Worm (Caenorhabditis elegans) whole organism, L4 larva: ENCODE data around the gene ttr-30.

ENCODE experiments used
- D1046.2 ChIP-seq: fragments of 200-800 bp; sonication (Bioruptor generic); IDR thresholded peaks from 2 replicates; pipeline ENCODE4 v1.3.6; 2022; ENCODE audit warnings: missing genetic modification characterization, missing compliant biosample characterization
- F26F4.8 ChIP-seq: fragments of 200-800 bp; sonication (Bioruptor generic); conservative IDR thresholded peaks from 2 replicates; pipeline ENCODE4 v1.3.6; 2022; ENCODE audit warnings: missing genetic modification characterization, missing compliant biosample characterization
- T20F7.1 ChIP-seq: fragments of 200-800 bp; sonication (Bioruptor generic); optimal IDR thresholded peaks from 2 replicates; lab custom pipeline; 2018; ENCODE audit warnings: mild to moderate bottlenecking, missing genetic modification characterization, missing compliant biosample characterization
- Y48G9A.11 ChIP-seq: fragments of 200-800 bp; sonication (Bioruptor generic); IDR thresholded peaks from 2 replicates; pipeline ENCODE4 v1.3.6; 2022; ENCODE audit warnings: missing genetic modification reagents, missing genetic modification characterization, missing compliant biosample characterization
- Y5F2A.4 ChIP-seq: fragments of 200-800 bp; sonication (Bioruptor generic); optimal IDR thresholded peaks from 2 replicates; lab custom pipeline; 2018; ENCODE audit warnings: mild to moderate bottlenecking, missing genetic modification characterization, missing compliant biosample characterization
- ama-1 ChIP-seq: fragments of 150-350 bp; optimal IDR thresholded peaks from 2 replicates; lab custom pipeline; 2014; ENCODE audit warnings: inconsistent platforms, mixed read lengths
- arid-1 ChIP-seq: fragments of 200-800 bp; sonication (Bioruptor generic); conservative IDR thresholded peaks from 2 replicates; pipeline ENCODE4 v1.3.6; 2022; ENCODE audit warnings: missing genetic modification reagents, missing genetic modification characterization, missing compliant biosample characterization
- attf-4 ChIP-seq: sonication (generic microtip); optimal IDR thresholded peaks from 3 replicates; lab custom pipeline; 2017; ENCODE audit warnings: missing biosample characterization, missing genetic modification characterization
- ceh-32 ChIP-seq: sonication (generic microtip); optimal IDR thresholded peaks from 2 replicates; lab custom pipeline; 2016; ENCODE audit warnings: mild to moderate bottlenecking, missing genetic modification characterization, missing compliant biosample characterization; ENCODE audit not compliant: poor library complexity
- ceh-44 ChIP-seq: fragments of 200-800 bp; sonication (Bioruptor generic); IDR thresholded peaks from 2 replicates; pipeline ENCODE4 v1.3.6; 2022; ENCODE audit warnings: missing genetic modification reagents, missing genetic modification characterization, missing compliant biosample characterization
- dmd-8 ChIP-seq: fragments of 200-800 bp; sonication (Bioruptor generic); IDR thresholded peaks from 2 replicates; pipeline ENCODE4 v1.3.6; 2022; ENCODE audit warnings: missing genetic modification characterization, missing compliant biosample characterization
- dpl-1 ChIP-seq: fragments of 150-350 bp; optimal IDR thresholded peaks from 2 replicates; lab custom pipeline; 2014; ENCODE audit warnings: missing biosample characterization, missing genetic modification reagents, missing genetic modification characterization
- gei-8 ChIP-seq: fragments of 200-800 bp; sonication (Bioruptor generic); optimal IDR thresholded peaks from 2 replicates; lab custom pipeline; 2018; ENCODE audit warnings: mild to moderate bottlenecking, missing genetic modification characterization, missing compliant biosample characterization
- hif-1 ChIP-seq, 2 experiments: sonication (generic microtip); optimal IDR thresholded peaks; 2 replicates each; lab custom pipeline; 2016 to 2017; ENCODE audit warnings: missing compliant biosample characterization in 2 of 2, missing genetic modification characterization in 2 of 2, missing genetic modification reagents in 2 of 2, missing genotype in 2 of 2, mild to moderate bottlenecking in 1 of 2
- hlh-11 ChIP-seq: fragments of 200-800 bp; sonication (Bioruptor generic); optimal IDR thresholded peaks from 2 replicates; lab custom pipeline; 2018; ENCODE audit warnings: mild to moderate bottlenecking, missing genetic modification characterization, missing compliant biosample characterization
- lin-1 ChIP-seq: fragments of 200-800 bp; sonication (Bioruptor generic); IDR thresholded peaks from 2 replicates; pipeline ENCODE4 v1.3.6; 2022; ENCODE audit warnings: missing genetic modification reagents, missing genetic modification characterization, missing compliant biosample characterization
- lin-29 ChIP-seq: fragments of 200-800 bp; sonication (Bioruptor generic); IDR thresholded peaks from 2 replicates; pipeline ENCODE4 v1.3.6; 2022; ENCODE audit warnings: missing genetic modification reagents, missing genetic modification characterization, missing compliant biosample characterization
- lir-3 ChIP-seq: sonication (generic microtip); optimal IDR thresholded peaks from 2 replicates; lab custom pipeline; 2016; ENCODE audit warnings: mild to moderate bottlenecking, missing genetic modification characterization, missing compliant biosample characterization
- madf-9 ChIP-seq: fragments of 200-800 bp; sonication (Bioruptor generic); conservative IDR thresholded peaks from 2 replicates; pipeline ENCODE4 v1.3.6; 2022; ENCODE audit warnings: missing genetic modification reagents, missing genetic modification characterization, missing compliant biosample characterization
- mdl-1 ChIP-seq, 2 experiments: fragments of 150-350 bp in 1 of 2; sonication (generic microtip) in 1 of 2; optimal IDR thresholded peaks; 2 replicates each; lab custom pipeline; 2014 to 2017; ENCODE audit warnings: missing biosample characterization in 2 of 2, missing genetic modification characterization in 2 of 2
- mes-2 ChIP-seq: sonication (generic microtip); optimal IDR thresholded peaks from 2 replicates; lab custom pipeline; 2016; ENCODE audit warnings: missing genotype, mild to moderate bottlenecking, missing genetic modification characterization, missing compliant biosample characterization; ENCODE audit not compliant: poor library complexity, severe bottlenecking
- mxl-2 ChIP-seq: fragments of 200-800 bp; sonication (Bioruptor generic); conservative IDR thresholded peaks from 2 replicates; pipeline ENCODE4 v1.3.6; 2022; ENCODE audit warnings: missing genetic modification reagents, missing genetic modification characterization, missing compliant biosample characterization
- nhr-10 ChIP-seq: fragments of 150-350 bp; optimal IDR thresholded peaks from 2 replicates; lab custom pipeline; 2014; ENCODE audit warnings: missing biosample characterization, missing genetic modification characterization
- pha-4 ChIP-seq, 2 experiments: fragments of 150-350 bp in 1 of 2; fragments of 200-800 bp in 1 of 2; sonication (Bioruptor generic) in 1 of 2; IDR thresholded peaks in 1 of 2; optimal IDR thresholded peaks in 1 of 2; 2 replicates each; pipeline versions ENCODE4 v1.3.6 to Lab custom; 2014 to 2022; ENCODE audit warnings: missing genetic modification characterization in 2 of 2, missing genetic modification reagents in 2 of 2, missing biosample characterization in 1 of 2, missing compliant biosample characterization in 1 of 2
- sdz-12 ChIP-seq: fragments of 200-800 bp; sonication (Bioruptor generic); optimal IDR thresholded peaks from 2 replicates; lab custom pipeline; 2018; ENCODE audit warnings: mild to moderate bottlenecking, missing genetic modification characterization, missing compliant biosample characterization
- skn-1 ChIP-seq: fragments of 150-350 bp; optimal IDR thresholded peaks from 2 replicates; lab custom pipeline; 2014; ENCODE audit warnings: missing biosample characterization, missing genetic modification characterization
- snpc-4 ChIP-seq: fragments of 150-350 bp; optimal IDR thresholded peaks from 2 replicates; lab custom pipeline; 2014; ENCODE audit warnings: missing biosample characterization, missing genetic modification characterization
- spr-1 ChIP-seq: sonication (generic microtip); optimal IDR thresholded peaks from 2 replicates; lab custom pipeline; 2016; ENCODE audit warnings: mild to moderate bottlenecking, missing genetic modification characterization, missing compliant biosample characterization
- tag-97 ChIP-seq: fragments of 200-800 bp; sonication (Bioruptor generic); IDR thresholded peaks from 2 replicates; pipeline ENCODE4 v1.3.6; 2022; ENCODE audit warnings: missing genetic modification characterization, missing compliant biosample characterization
- unc-130 ChIP-seq: sonication (generic microtip); optimal IDR thresholded peaks from 2 replicates; lab custom pipeline; 2016; ENCODE audit warnings: missing genetic modification reagents, missing genetic modification characterization, missing compliant biosample characterization
- unc-39 ChIP-seq: sonication (generic microtip); optimal IDR thresholded peaks from 2 replicates; lab custom pipeline; 2017; ENCODE audit warnings: missing biosample characterization, missing genetic modification characterization
- unc-62 ChIP-seq, 3 experiments: fragments of 150-350 bp in 1 of 3; sonication (generic microtip); optimal IDR thresholded peaks in 2 of 3; peaks in 1 of 3; 1 replicate in 1 of 3; 2 replicates in 2 of 3; lab custom pipeline; 2014 to 2017; ENCODE audit warnings: missing biosample characterization in 3 of 3, missing genetic modification characterization in 3 of 3, missing genetic modification reagents in 3 of 3, missing genotype in 1 of 3
- zfp-2 ChIP-seq: sonication (generic microtip); optimal IDR thresholded peaks from 2 replicates; lab custom pipeline; 2016; ENCODE audit warnings: mild to moderate bottlenecking, missing genetic modification characterization, missing compliant biosample characterization

Gene ttr-30

DNA sequence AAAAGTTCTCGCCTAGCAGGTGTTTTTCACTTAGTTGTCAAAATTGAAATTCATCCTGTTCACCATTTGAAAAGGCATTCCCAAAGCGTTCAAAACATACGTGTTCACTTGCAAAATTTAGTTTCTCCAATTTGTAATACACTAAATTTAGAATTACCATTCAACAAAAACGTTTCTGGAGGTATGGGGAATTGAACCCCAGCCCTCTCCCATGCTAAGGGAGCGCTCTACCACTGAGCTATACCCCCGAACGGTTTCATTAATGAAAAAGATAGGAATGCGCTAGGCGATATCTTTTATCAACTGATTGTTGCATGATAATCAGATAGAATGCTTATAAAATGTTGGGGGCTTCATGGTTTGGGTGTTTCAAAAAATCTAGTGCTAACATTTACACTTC, 47.9 kb downstream of the ttr-30 start (continued):
- no peak for TF ChIP-seq mdl-1 (tag; optimal IDR thresholded peaks at IDR 0.05; lab: Kevin White, UChicago)
- TF ChIP-seq D1046.2 (GFP tag; lab: Robert Waterston, UW): no peak
- TF ChIP-seq ceh-44 (GFP tag; lab: Robert Waterston, UW): no peak
- no peak for TF ChIP-seq hlh-11
- TF ChIP-seq unc-130 (GFP tag; lab: Kevin White, UChicago): no peak
- TF ChIP-seq dmd-8 (GFP tag; lab: Robert Waterston, UW): no peak
- TF ChIP-seq F26F4.8 (GFP tag; lab: Robert Waterston, UW): 0 out of 2 replicates have a peak, but pooled peaks have one; percentile 69
- TF ChIP-seq nhr-10: no peak
- no peak for TF ChIP-seq attf-4
- 0 out of 2 replicates have a peak, but pooled peaks have one; percentile 37 for TF ChIP-seq lin-1
- TF ChIP-seq unc-39 (tag; lab: Kevin White, UChicago): no peak
- TF ChIP-seq snpc-4 (tag; lab: Kevin White, UChicago): no peak
- no peak for TF ChIP-seq tag-97
- TF ChIP-seq unc-62 (GFP tag; optimal IDR thresholded peaks at IDR 0.05 in 1 of 2; lab: Kevin White, UChicago): no peak
- TF ChIP-seq unc-62 (tag; optimal IDR thresholded peaks at IDR 0.05; lab: Kevin White, UChicago): no peak
- no peak for TF ChIP-seq Y48G9A.11
- TF ChIP-seq skn-1: no peak
- no peak for TF ChIP-seq zfp-2 (tag; lab: Kevin White, UChicago)
- no peak for TF ChIP-seq sdz-12 (GFP tag; lab: Kevin White, UChicago)
- TF ChIP-seq dpl-1: no peak
- TF ChIP-seq T20F7.1 (GFP tag; lab: Kevin White, UChicago): no peak
- no peak for TF ChIP-seq lin-29
- TF ChIP-seq pha-4 (GFP tag; IDR thresholded peaks at IDR 0.05; lab: Robert Waterston, UW): peak; percentile 49; the same call in 1 of the 2 replicates
- no peak for TF ChIP-seq pha-4 (tag; optimal IDR thresholded peaks at IDR 0.05; lab: Kevin White, UChicago)
- TF ChIP-seq hif-1 (tag; optimal IDR thresholded peaks at IDR 0.05; lab: Kevin White, UChicago): no peak
- TF ChIP-seq Y5F2A.4 (GFP tag; lab: Kevin White, UChicago): no peak
- TF ChIP-seq lir-3 (tag; lab: Kevin White, UChicago): no peak
- no peak for TF ChIP-seq ama-1 (lab: Kevin White, UChicago)
- no peak for TF ChIP-seq mes-2 (tag; lab: Kevin White, UChicago)
- TF ChIP-seq gei-8: peak; percentile 22
- no peak for TF ChIP-seq ceh-32 (tag; lab: Kevin White, UChicago)
- TF ChIP-seq madf-9 (GFP tag; lab: Robert Waterston, UW): no peak
- peak; percentile 53; the same call in 1 of the 2 replicates for TF ChIP-seq arid-1
- no peak for TF ChIP-seq mxl-2 (GFP tag; lab: Robert Waterston, UW)
- no peak for TF ChIP-seq spr-1
- TF ChIP-seq, all 104 proteins: peak for 15
